Worm (Caenorhabditis elegans): ENCODE measurements around the gene C39D10.5.

C39D10.5 gene

DNA sequence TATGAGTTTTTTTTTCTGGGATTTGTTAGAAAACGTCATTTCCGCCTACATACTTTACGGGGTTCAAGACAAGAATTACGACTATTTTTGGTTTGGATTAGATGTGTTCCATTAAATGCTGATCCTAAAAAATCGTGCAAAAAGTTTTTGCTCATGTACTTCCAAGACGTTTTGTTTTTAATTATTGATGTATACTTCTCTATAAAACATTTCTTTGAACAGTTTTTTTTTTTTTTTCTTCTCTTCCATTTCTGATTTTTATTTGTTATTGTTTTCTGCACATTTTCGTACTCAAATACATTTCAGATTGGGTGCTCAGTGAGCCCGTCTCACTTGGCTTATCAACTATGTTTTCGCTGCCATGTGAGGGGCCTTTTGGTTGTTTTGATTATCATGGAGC, 10.8 kb upstream of the C39D10.5 start, which contains the start of gene C39D10.11:
C39D10.11 (plus strand) TSS at position 301 of the 400 bp plus-strand sequence.
- TF ChIP-seq K02D7.2 (tag; optimal IDR thresholded peaks at IDR 0.05) (no peak), gmeb-2 (tag; optimal IDR thresholded peaks at IDR 0.05) (no peak), unc-3 (GFP tag; conservative IDR thresholded peaks at IDR 0.05) (no peak), unc-3 (tag; optimal IDR thresholded peaks at IDR 0.05) (no peak), tbx-2 (tag; optimal IDR thresholded peaks at IDR 0.05) (no peak), pax-1 (tag; optimal IDR thresholded peaks at IDR 0.05) (no peak), ceh-22 (tag; optimal IDR thresholded peaks at IDR 0.05) (no peak)

DNA sequence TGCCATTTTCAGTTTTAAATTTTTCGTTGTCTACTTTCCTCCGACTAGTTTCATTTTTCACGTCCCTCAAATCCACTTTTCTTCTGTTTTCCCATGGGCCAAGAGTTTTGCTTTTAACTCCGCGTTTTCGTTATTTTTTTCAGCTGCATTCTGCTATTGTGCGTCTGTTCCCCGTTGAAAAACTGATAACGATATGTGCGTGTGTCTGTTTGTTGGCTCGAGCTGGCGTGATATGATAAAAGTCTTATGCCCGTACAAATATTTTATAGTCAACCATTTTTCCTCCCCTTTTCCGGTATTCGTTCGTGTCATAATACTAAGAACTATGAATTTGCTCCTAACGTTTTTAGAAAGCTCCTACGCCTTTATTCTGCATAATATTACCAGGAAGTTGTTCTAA, 9.6 kb upstream of the C39D10.5 start:
- TF ChIP-seq elt-2 (tag; optimal IDR thresholded peaks at IDR 0.05): peak; percentile 7
- TF ChIP-seq ceh-19 (GFP tag; optimal IDR thresholded peaks at IDR 0.05): no peak

DNA sequence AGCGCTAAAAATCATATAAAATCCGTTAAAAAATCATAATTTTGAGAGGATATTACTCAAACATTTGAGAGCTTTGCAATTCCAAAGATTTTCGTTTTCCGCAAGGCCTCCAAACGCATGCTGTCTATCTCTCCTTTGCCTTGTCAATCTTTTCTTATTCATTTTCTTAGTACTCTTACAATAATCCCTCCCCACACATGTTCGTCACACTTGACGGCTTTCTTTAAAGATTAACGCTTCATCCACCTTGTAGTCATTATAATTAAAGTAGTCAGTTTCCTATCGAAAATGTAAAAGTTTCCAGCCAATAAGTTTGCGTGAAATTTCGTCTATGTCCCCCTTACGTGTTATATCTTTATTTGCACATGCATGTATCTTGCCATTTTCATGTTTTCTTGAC, 8.0 kb upstream of the C39D10.5 start:
- TF ChIP-seq madf-2 (tag; optimal IDR thresholded peaks at IDR 0.05): no peak
- TF ChIP-seq sox-2 (GFP tag; IDR thresholded peaks at IDR 0.05): no peak
- no peak for TF ChIP-seq mec-3 (tag; optimal IDR thresholded peaks at IDR 0.05; ENCODE audit: borderline replicate concordance)
- TF ChIP-seq ceh-34 (tag; optimal IDR thresholded peaks at IDR 0.05): no peak

DNA sequence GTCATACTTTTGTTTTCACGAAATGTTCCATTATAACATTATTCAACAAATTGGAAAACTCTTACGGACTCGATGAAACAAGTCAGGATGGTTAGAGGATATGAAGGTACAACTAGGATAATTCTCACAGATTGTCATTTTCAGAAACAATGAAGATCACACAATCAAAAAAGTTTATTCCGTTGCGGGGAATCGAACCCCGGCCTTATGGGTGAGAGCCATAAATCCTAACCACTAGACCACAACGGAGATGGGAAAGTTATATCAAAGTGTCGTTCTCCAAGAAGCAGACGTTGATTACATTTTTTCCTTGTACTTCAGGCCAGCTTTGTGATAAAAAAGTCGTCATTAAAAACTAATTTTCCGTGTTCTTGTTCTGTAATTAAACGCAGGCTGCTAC, 5.9 kb upstream of the C39D10.5 start:
- TF ChIP-seq ztf-16 (tag; optimal IDR thresholded peaks at IDR 0.05): no peak
- no peak for TF ChIP-seq ets-4 (tag; optimal IDR thresholded peaks at IDR 0.05)
- no peak for TF ChIP-seq K09A11.1 (tag; optimal IDR thresholded peaks at IDR 0.05; ENCODE audit: insufficient read depth)
- no peak for TF ChIP-seq ceh-19 (GFP tag; optimal IDR thresholded peaks at IDR 0.05)
- no peak for TF ChIP-seq ahr-1 (tag; optimal IDR thresholded peaks at IDR 0.05)
- TF ChIP-seq pax-1 (tag; optimal IDR thresholded peaks at IDR 0.05): no peak
- no peak for TF ChIP-seq ceh-2 (tag; optimal IDR thresholded peaks at IDR 0.05)
- no peak for TF ChIP-seq K02D7.2 (tag; optimal IDR thresholded peaks at IDR 0.05)
- no peak for TF ChIP-seq hlh-15 (tag; optimal IDR thresholded peaks at IDR 0.05)
- no peak for TF ChIP-seq hlh-8 (tag; optimal IDR thresholded peaks at IDR 0.05)
- TF ChIP-seq sox-2 (GFP tag; IDR thresholded peaks at IDR 0.05): no peak
- no peak for TF ChIP-seq pha-4 (tag; optimal IDR thresholded peaks at IDR 0.05)

DNA sequence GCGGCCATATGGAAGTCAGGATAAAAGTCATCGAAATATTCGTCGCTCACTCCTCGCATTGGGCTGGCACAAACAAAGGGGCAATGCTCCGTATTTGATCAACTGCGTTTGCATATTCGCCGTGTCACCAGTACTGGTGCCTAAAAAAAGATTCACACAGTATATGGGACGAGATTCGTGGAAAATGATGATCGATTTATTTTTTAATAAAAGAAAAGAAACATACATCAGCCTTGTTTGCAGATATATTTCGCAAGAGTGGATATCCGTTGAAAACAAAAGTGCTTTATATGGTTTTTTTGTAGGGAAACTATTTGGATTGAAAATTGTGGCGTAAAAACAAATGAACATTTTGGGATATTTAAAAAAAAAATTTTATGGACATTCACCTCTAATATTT, 5.5 kb upstream of the C39D10.5 start, which contains the start of gene latd-1:
latd-1 (minus strand) TSS at position 101 of the 400 bp plus-strand sequence.
- TF ChIP-seq lin-11 (tag; optimal IDR thresholded peaks at IDR 0.05) (no peak), hlh-8 (tag; optimal IDR thresholded peaks at IDR 0.05) (no peak), pag-3 (tag; optimal IDR thresholded peaks at IDR 0.05; ENCODE audit: borderline replicate concordance) (no peak), T23F11.4 (GFP tag; optimal IDR thresholded peaks at IDR 0.05) (no peak), Y22D7AL.16 (tag; optimal IDR thresholded peaks at IDR 0.05) (no peak), hlh-13 (GFP tag; optimal IDR thresholded peaks at IDR 0.05) (no peak), fax-1 (tag; optimal IDR thresholded peaks at IDR 0.05) (no peak)

DNA sequence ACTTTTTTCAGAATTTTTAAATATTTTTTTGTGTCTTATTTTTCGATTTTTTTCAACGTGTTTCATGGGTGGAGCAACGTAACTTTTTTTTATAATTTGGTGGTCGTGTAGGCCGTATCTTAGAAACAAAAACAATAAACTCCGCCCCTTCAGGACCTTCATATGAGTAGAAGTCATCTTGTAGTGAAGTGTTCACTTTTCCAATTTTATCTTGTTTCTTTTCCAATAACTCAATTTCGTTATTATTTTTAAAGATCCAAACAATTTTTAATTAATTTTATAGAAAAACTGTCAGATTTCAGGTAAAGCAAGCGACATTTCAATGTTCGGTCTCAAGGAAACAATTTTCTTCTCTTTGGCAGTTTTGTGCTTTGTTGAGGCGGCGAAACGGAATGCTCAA, 3.3 kb downstream of the C39D10.5 start, which contains the start of gene C39D10.2:
C39D10.2 (plus strand) TSS at position 301 of the 400 bp plus-strand sequence.
- TF ChIP-seq unc-55 (GFP tag; optimal IDR thresholded peaks at IDR 0.05): no peak
- TF ChIP-seq sdc-2 (tag; optimal IDR thresholded peaks at IDR 0.05): no peak
- TF ChIP-seq nhr-11 (tag; optimal IDR thresholded peaks at IDR 0.05): no peak
- TF ChIP-seq tbx-2 (tag; optimal IDR thresholded peaks at IDR 0.05): no peak

DNA sequence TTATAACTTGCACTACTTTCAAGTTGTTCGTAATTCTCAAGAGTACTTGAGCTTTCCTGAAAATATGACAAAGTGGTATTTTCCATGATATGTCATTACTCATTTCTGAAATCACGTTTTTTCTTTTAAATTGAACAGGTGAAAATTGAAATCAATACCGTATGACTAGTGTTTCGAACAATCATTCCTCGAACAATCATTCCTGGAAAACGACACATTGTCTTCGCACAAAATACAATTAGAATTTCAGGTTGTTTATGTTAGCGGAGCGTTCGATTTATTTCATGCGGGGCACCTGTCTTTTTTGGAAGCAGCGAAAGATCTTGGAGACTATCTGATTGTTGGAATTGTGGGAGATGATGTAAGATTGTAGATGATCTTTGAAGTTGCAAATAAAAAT, 6.0 kb downstream of the C39D10.5 start:
- no peak for TF ChIP-seq unc-86 (tag; optimal IDR thresholded peaks at IDR 0.05)
- no peak for TF ChIP-seq ceh-31 (tag; optimal IDR thresholded peaks at IDR 0.05)
- no peak for TF ChIP-seq K02D7.2 (tag; optimal IDR thresholded peaks at IDR 0.05)
- TF ChIP-seq gmeb-2 (tag; optimal IDR thresholded peaks at IDR 0.05): no peak
- no peak for TF ChIP-seq mec-3 (tag; optimal IDR thresholded peaks at IDR 0.05; ENCODE audit: borderline replicate concordance)
- no peak for TF ChIP-seq ceh-34 (tag; optimal IDR thresholded peaks at IDR 0.05)
- no peak for TF ChIP-seq ceh-2 (tag; optimal IDR thresholded peaks at IDR 0.05)
- TF ChIP-seq F13H6.1 (tag; optimal IDR thresholded peaks at IDR 0.05): no peak
- TF ChIP-seq rnt-1 (tag; optimal IDR thresholded peaks at IDR 0.05): no peak
- TF ChIP-seq dve-1 (tag; optimal IDR thresholded peaks at IDR 0.05): no peak
